Worm (Caenorhabditis elegans): ENCODE results near the gene dmsr-16.
A peak's percentile ranks its signal among the peaks of the same experiment; 100 is the strongest.

dmsr-16 gene

ce11 chrV:6823432-6823831 lies 14.6 kb upstream of the dmsr-16 start:
- TF ChIP-seq B0261.1 (tag; optimal IDR thresholded peaks at IDR 0.05) = no peak
- no peak for TF ChIP-seq akir-1 (GFP tag; optimal IDR thresholded peaks at IDR 0.05)
- peak; percentile 67 for TF ChIP-seq ets-4 (GFP tag; optimal IDR thresholded peaks at IDR 0.05)
- peak; percentile 82 for TF ChIP-seq cebp-1 (GFP tag; IDR thresholded peaks at IDR 0.05)
- no peak for TF ChIP-seq cebp-1 (tag; optimal IDR thresholded peaks at IDR 0.05)
- TF ChIP-seq nhr-80 (tag; optimal IDR thresholded peaks at IDR 0.05) = peak; percentile 93
- TF ChIP-seq lin-35 (GFP tag; optimal IDR thresholded peaks at IDR 0.05) = no peak

ce11 chrV:6821509-6821908 lies 12.6 kb upstream of the dmsr-16 start, which contains the start of gene T15B7.8:
T15B7.8 (plus strand) TSS chrV:6821809.
- no peak for TF ChIP-seq hlh-12 (tag; optimal IDR thresholded peaks at IDR 0.05)
- TF ChIP-seq egl-44 (GFP tag; IDR thresholded peaks at IDR 0.05) = no peak
- TF ChIP-seq ceh-27 (GFP tag; optimal IDR thresholded peaks at IDR 0.05) = no peak
- no peak for TF ChIP-seq ztf-26 (tag; optimal IDR thresholded peaks at IDR 0.05)
- no peak for TF ChIP-seq him-1 (tag; optimal IDR thresholded peaks at IDR 0.05)
- TF ChIP-seq pha-4 (tag; optimal IDR thresholded peaks at IDR 0.05) = no peak
- no peak for TF ChIP-seq Y79H2A.3 (GFP tag; conservative IDR thresholded peaks at IDR 0.05)
- no peak for TF ChIP-seq hmg-1.2 (GFP tag; IDR thresholded peaks at IDR 0.05)
- TF ChIP-seq bed-1 (GFP tag; IDR thresholded peaks at IDR 0.05) = no peak
- TF ChIP-seq T07F8.4 (tag; optimal IDR thresholded peaks at IDR 0.05) = no peak
- TF ChIP-seq mcd-1 (GFP tag; IDR thresholded peaks at IDR 0.05) = no peak
- TF ChIP-seq attf-3 (GFP tag; conservative IDR thresholded peaks at IDR 0.05) = no peak
- TF ChIP-seq lsy-27 (tag; optimal IDR thresholded peaks at IDR 0.05; ENCODE audit: borderline replicate concordance, insufficient read depth) = no peak
- no peak for TF ChIP-seq somi-1 (GFP tag; optimal IDR thresholded peaks at IDR 0.05)
- no peak for TF ChIP-seq cebp-1 (GFP tag; IDR thresholded peaks at IDR 0.05)
- TF ChIP-seq cebp-1 (tag; optimal IDR thresholded peaks at IDR 0.05) = no peak
- TF ChIP-seq die-1 (tag; optimal IDR thresholded peaks at IDR 0.05) = no peak
- no peak for TF ChIP-seq cebp-2 (GFP tag; IDR thresholded peaks at IDR 0.05)

- TF ChIP-seq snpc-1.3 (tag; optimal IDR thresholded peaks at IDR 0.05; ENCODE audit: insufficient read depth) (no peak), snpc-1.1 (tag; optimal IDR thresholded peaks at IDR 0.05; ENCODE audit: insufficient read depth) (no peak), ets-4 (GFP tag; optimal IDR thresholded peaks at IDR 0.05) (no peak), ztf-22 (GFP tag; optimal IDR thresholded peaks at IDR 0.05) (no peak), pha-4 (tag; optimal IDR thresholded peaks at IDR 0.05) (no peak), Y56A3A.18 (GFP tag; IDR thresholded peaks at IDR 0.05) (no peak), dpl-1 (GFP tag; optimal IDR thresholded peaks at IDR 0.05) (no peak), rpc-1 (optimal IDR thresholded peaks at IDR 0.05) (no peak), rpc-1 (tag; optimal IDR thresholded peaks at IDR 0.05) (no peak), madf-6 (GFP tag; IDR thresholded peaks at IDR 0.05) (no peak), hrde-1 (tag; optimal IDR thresholded peaks at IDR 0.05; ENCODE audit: borderline replicate concordance) (no peak), F22D6.2 (tag; optimal IDR thresholded peaks at IDR 0.05) (no peak), dox-1 (GFP tag; IDR thresholded peaks at IDR 0.05) (no peak), sdz-38 (tag; optimal IDR thresholded peaks at IDR 0.05) (no peak), ztf-26 (tag; optimal IDR thresholded peaks at IDR 0.05) (no peak), ama-1 (optimal IDR thresholded peaks at IDR 0.05) (no peak), ama-1 (GFP tag; optimal IDR thresholded peaks at IDR 0.05) (no peak), ceh-27 (GFP tag; optimal IDR thresholded peaks at IDR 0.05) (no peak)
These were observed 10.9 kb upstream of the dmsr-16 start, which contains the start of gene dmsr-13 for ce11 chrV:6819812-6820211. dmsr-13 (minus strand) TSS chrV:6819912.

Data from whole organism, young adult.